Worm (Caenorhabditis elegans): ENCODE data around the gene dpy-4.

The dpy-4 gene

DNA sequence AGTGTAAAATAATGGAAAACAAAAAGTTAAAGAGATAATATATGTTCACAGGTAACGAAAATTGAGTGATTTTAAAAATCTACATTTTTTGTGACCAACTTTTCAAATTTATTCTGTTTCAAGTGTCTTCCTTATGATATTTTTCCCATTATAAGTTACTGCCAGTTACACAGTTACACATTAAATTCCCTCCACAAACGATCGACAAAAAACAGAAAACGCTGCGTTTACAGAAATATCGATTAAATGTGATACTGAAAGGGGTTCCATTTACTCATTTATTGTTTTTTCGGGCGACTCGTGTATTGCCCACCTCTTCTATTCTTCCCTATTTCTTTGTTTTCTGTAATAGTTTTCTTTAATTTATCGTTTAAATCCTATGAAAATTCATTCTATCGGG, 49.6 kb downstream of the dpy-4 start, which contains the start of gene Y57G11C.1144:
TSS of gene Y57G11C.1144 (plus strand) at position 301 of the 400 bp plus-strand sequence.
- TF ChIP-seq him-1 (tag; optimal IDR thresholded peaks at IDR 0.05) (no peak), dao-5 (tag; optimal IDR thresholded peaks at IDR 0.05) (no peak)
